Fruit fly (Drosophila melanogaster): ENCODE data around the gene Prp4k.

- TF ChIP-seq shn (GFP tag; optimal IDR thresholded peaks at IDR 0.05) (no peak), CG4360 (GFP tag; IDR thresholded peaks at IDR 0.05) (no peak), CG7271 (tag; optimal IDR thresholded peaks at IDR 0.05) (no peak), CG32772 (GFP tag; IDR thresholded peaks at IDR 0.05) (no peak), sd (tag; optimal IDR thresholded peaks at IDR 0.05) (peak; percentile 97), CG4820 (GFP tag; optimal IDR thresholded peaks at IDR 0.05) (no peak), BtbVII (GFP tag; optimal IDR thresholded peaks at IDR 0.05) (peak; percentile 58), ab (GFP tag; optimal IDR thresholded peaks at IDR 0.05) (no peak), ap (GFP tag; IDR thresholded peaks at IDR 0.05) (no peak)
Measured at dm6 chr3L:247482-248225, 36.4 kb upstream of the Prp4k start, which contains the start of gene mthl14.

Measured in whole organism, embryonic.